Fruit fly (Drosophila melanogaster) whole organism, embryonic: ENCODE measurements around the gene CG13482.

Source experiments
- ATbp ChIP-seq: fragments of 200-800 bp; sonication (Bioruptor generic); optimal IDR thresholded peaks from 2 replicates; lab custom pipeline; 2017; ENCODE audit warnings: missing biosample characterization, mild to moderate bottlenecking, missing genetic modification characterization, missing genetic modification reagents
- Antp ChIP-seq: fragments of 200-800 bp; sonication (Bioruptor generic); optimal IDR thresholded peaks from 3 replicates; lab custom pipeline; 2016; ENCODE audit warnings: missing biosample characterization, missing genetic modification characterization
- Blimp-1 ChIP-seq: fragments of 200-800 bp; sonication (Bioruptor generic); optimal IDR thresholded peaks from 3 replicates; lab custom pipeline; 2018; ENCODE audit warnings: missing biosample characterization, missing genetic modification characterization, mild to moderate bottlenecking, moderate library complexity, missing genetic modification reagents
- CG10147 ChIP-seq: fragments of 200-800 bp; sonication (Bioruptor generic); optimal IDR thresholded peaks from 2 replicates; lab custom pipeline; 2019; ENCODE audit warnings: missing biosample characterization, mild to moderate bottlenecking, missing genetic modification characterization, moderate library complexity
- CG11085 ChIP-seq: fragments of 200-800 bp; sonication (Bioruptor generic); IDR thresholded peaks from 2 replicates; pipeline ENCODE4 v1.3.6; 2022; ENCODE audit warnings: missing biosample characterization, missing genetic modification characterization
- CG11504 ChIP-seq: fragments of 200-800 bp; sonication (Bioruptor generic); optimal IDR thresholded peaks from 3 replicates; lab custom pipeline; 2019; ENCODE audit warnings: missing biosample characterization, mild to moderate bottlenecking, missing genetic modification characterization, moderate library complexity
- CG15269 ChIP-seq: fragments of 200-800 bp; sonication (Bioruptor generic); optimal IDR thresholded peaks from 2 replicates; lab custom pipeline; 2018; ENCODE audit warnings: missing biosample characterization, mild to moderate bottlenecking, missing genetic modification characterization, moderate library complexity
- CG15601 ChIP-seq: fragments of 200-800 bp; sonication (Bioruptor generic); optimal IDR thresholded peaks from 3 replicates; lab custom pipeline; 2019; ENCODE audit warnings: missing biosample characterization, mild to moderate bottlenecking, missing genetic modification characterization, moderate library complexity
- CG17328 ChIP-seq: fragments of 200-800 bp; sonication (Bioruptor generic); IDR thresholded peaks from 2 replicates; pipeline ENCODE4 v1.3.6; 2022; ENCODE audit warnings: missing biosample characterization, missing genetic modification characterization
- CG17359 ChIP-seq: fragments of 200-800 bp; sonication (Bioruptor generic); optimal IDR thresholded peaks from 3 replicates; lab custom pipeline; 2018; ENCODE audit warnings: missing biosample characterization, mild to moderate bottlenecking, missing genetic modification characterization, moderate library complexity
- CG18262 ChIP-seq: fragments of 200-800 bp; optimal IDR thresholded peaks from 3 replicates; lab custom pipeline; 2019; ENCODE audit warnings: missing biosample characterization, mild to moderate bottlenecking, missing genetic modification characterization, moderate library complexity
- CG18599 ChIP-seq: fragments of 200-800 bp; sonication (Bioruptor generic); optimal IDR thresholded peaks from 3 replicates; lab custom pipeline; 2017; ENCODE audit warnings: missing biosample characterization, missing genetic modification characterization, mild to moderate bottlenecking, moderate library complexity, missing genetic modification reagents
- CG2712 ChIP-seq: fragments of 200-800 bp; optimal IDR thresholded peaks from 3 replicates; lab custom pipeline; 2019; ENCODE audit warnings: missing biosample characterization, mild to moderate bottlenecking, missing genetic modification characterization, moderate library complexity
- CG30431 ChIP-seq: fragments of 200-800 bp; sonication (Bioruptor generic); optimal IDR thresholded peaks from 2 replicates; lab custom pipeline; 2017; ENCODE audit warnings: missing biosample characterization, missing genetic modification characterization
- CG3847 ChIP-seq: fragments of 200-800 bp; sonication (Bioruptor generic); IDR thresholded peaks from 2 replicates; pipeline ENCODE4 v1.3.6; 2022; ENCODE audit warnings: missing biosample characterization, missing genetic modification characterization
- CG42726 ChIP-seq: fragments of 200-800 bp; sonication (Bioruptor generic); IDR thresholded peaks from 2 replicates; pipeline ENCODE4 v1.3.6; 2022; ENCODE audit warnings: missing biosample characterization, missing genetic modification characterization; ENCODE audit not compliant: partially characterized antibody
- CG7839 ChIP-seq: fragments of 200-800 bp; sonication (Bioruptor generic); optimal IDR thresholded peaks from 3 replicates; lab custom pipeline; 2018; ENCODE audit warnings: missing biosample characterization, mild to moderate bottlenecking, missing genetic modification characterization, moderate library complexity
- CG8944 ChIP-seq: fragments of 200-800 bp; sonication (Bioruptor generic); optimal IDR thresholded peaks from 3 replicates; lab custom pipeline; 2016; ENCODE audit warnings: missing biosample characterization, missing genetic modification characterization
- CG9609 ChIP-seq: fragments of 200-800 bp; sonication (Bioruptor generic); optimal IDR thresholded peaks from 3 replicates; lab custom pipeline; 2016; ENCODE audit warnings: missing biosample characterization, missing genetic modification characterization
- CG9727 ChIP-seq: fragments of 200-800 bp; sonication (Bioruptor generic); optimal IDR thresholded peaks from 3 replicates; lab custom pipeline; 2017; ENCODE audit warnings: missing biosample characterization, mild to moderate bottlenecking, missing genetic modification characterization
- Dek ChIP-seq: fragments of 200-800 bp; sonication (Bioruptor generic); optimal IDR thresholded peaks from 3 replicates; lab custom pipeline; 2019; ENCODE audit warnings: missing biosample characterization, mild to moderate bottlenecking, missing genetic modification characterization, moderate library complexity
- HLH3B ChIP-seq: fragments of 200-800 bp; sonication (Bioruptor generic); IDR thresholded peaks from 2 replicates; pipeline ENCODE4 v1.3.6; 2022; ENCODE audit warnings: missing biosample characterization, missing genetic modification characterization
- HmgD ChIP-seq: fragments of 200-800 bp; sonication (Bioruptor generic); optimal IDR thresholded peaks from 3 replicates; lab custom pipeline; 2016; ENCODE audit warnings: missing biosample characterization, missing genetic modification characterization
- Hr51 ChIP-seq, 2 experiments: fragments of 200-800 bp; sonication (Bioruptor generic); optimal IDR thresholded peaks; 2 replicates in 1 of 2; 3 replicates in 1 of 2; lab custom pipeline; 2016 to 2018; ENCODE audit warnings: missing biosample characterization in 2 of 2, missing genetic modification characterization in 2 of 2, mild to moderate bottlenecking in 1 of 2, moderate library complexity in 1 of 2
- Max ChIP-seq: fragments of 200-800 bp; sonication (Bioruptor generic); optimal IDR thresholded peaks from 2 replicates; lab custom pipeline; 2016; ENCODE audit warnings: missing biosample characterization, mild to moderate bottlenecking, missing genetic modification characterization
- Med ChIP-seq: fragments of 200-800 bp; sonication (Bioruptor generic); peaks from one replicate; lab custom pipeline; 2016; ENCODE audit warnings: missing biosample characterization, missing genetic modification characterization, mild to moderate bottlenecking, inconsistent platforms, moderate library complexity
- Oli ChIP-seq: fragments of 200-800 bp; sonication (Bioruptor generic); optimal IDR thresholded peaks from 2 replicates; lab custom pipeline; 2018; ENCODE audit warnings: missing biosample characterization, mild to moderate bottlenecking, missing genetic modification characterization, moderate library complexity
- PHDP ChIP-seq: fragments of 200-800 bp; sonication (Bioruptor generic); optimal IDR thresholded peaks from 3 replicates; lab custom pipeline; 2018; ENCODE audit warnings: missing biosample characterization, mild to moderate bottlenecking, missing genetic modification characterization, moderate library complexity
- Rx ChIP-seq: fragments of 200-800 bp; sonication (Bioruptor generic); IDR thresholded peaks from 2 replicates; pipeline ENCODE4 v1.3.6; 2022; ENCODE audit warnings: missing biosample characterization, missing genetic modification characterization
- Sox102F ChIP-seq: fragments of 200-800 bp; sonication (Bioruptor generic); optimal IDR thresholded peaks from 2 replicates; lab custom pipeline; 2018; ENCODE audit warnings: missing biosample characterization, mild to moderate bottlenecking, missing genetic modification characterization, moderate library complexity
- Xrp1 ChIP-seq: fragments of 200-800 bp; sonication (Bioruptor generic); IDR thresholded peaks from 2 replicates; pipeline ENCODE4 v1.3.6; 2022; ENCODE audit warnings: missing biosample characterization, missing genetic modification characterization
- ara ChIP-seq: fragments of 200-800 bp; sonication (Bioruptor generic); IDR thresholded peaks from 2 replicates; pipeline ENCODE4 v1.3.6; 2022; ENCODE audit warnings: missing biosample characterization, missing genetic modification characterization
- bsh ChIP-seq, 2 experiments: fragments of 200-800 bp; sonication (Bioruptor generic); optimal IDR thresholded peaks; 2 replicates each; lab custom pipeline; 2017 to 2018; ENCODE audit warnings: mild to moderate bottlenecking in 2 of 2, missing biosample characterization in 2 of 2, missing genetic modification characterization in 2 of 2, moderate library complexity in 1 of 2
- ci ChIP-seq: fragments of 200-800 bp; sonication (Bioruptor generic); IDR thresholded peaks from 3 replicates; pipeline ENCODE4 v1.3.6; 2022; ENCODE audit warnings: missing biosample characterization, missing genetic modification characterization
- dati ChIP-seq: fragments of 200-800 bp; sonication (Bioruptor generic); IDR thresholded peaks from 2 replicates; pipeline ENCODE4 v1.3.6; 2022; ENCODE audit warnings: missing biosample characterization, missing genetic modification characterization
- dysf ChIP-seq: fragments of 200-800 bp; sonication (Bioruptor generic); IDR thresholded peaks from 3 replicates; pipeline ENCODE4 v1.3.6; 2022; ENCODE audit warnings: missing biosample characterization, missing genetic modification characterization
- gem ChIP-seq: fragments of 200-800 bp; sonication (Bioruptor generic); optimal IDR thresholded peaks from 2 replicates; lab custom pipeline; 2019; ENCODE audit warnings: missing biosample characterization, mild to moderate bottlenecking, missing genetic modification characterization, moderate library complexity
- lbe ChIP-seq: fragments of 200-800 bp; sonication (Bioruptor generic); optimal IDR thresholded peaks from 2 replicates; lab custom pipeline; 2016; ENCODE audit warnings: missing biosample characterization, mild to moderate bottlenecking, missing genetic modification characterization
- nerfin-1 ChIP-seq: fragments of 200-800 bp; sonication (Bioruptor generic); optimal IDR thresholded peaks from 3 replicates; lab custom pipeline; 2019; ENCODE audit warnings: missing biosample characterization, mild to moderate bottlenecking, missing genetic modification characterization, moderate library complexity
- oc ChIP-seq: fragments of 200-800 bp; sonication (Bioruptor generic); optimal IDR thresholded peaks from 2 replicates; lab custom pipeline; 2018; ENCODE audit warnings: missing biosample characterization, mild to moderate bottlenecking, missing genetic modification characterization, moderate library complexity
- pho ChIP-seq: fragments of 200-800 bp; sonication (Bioruptor generic); optimal IDR thresholded peaks from 2 replicates; lab custom pipeline; 2016; ENCODE audit warnings: missing biosample characterization, missing genetic modification characterization
- row ChIP-seq: fragments of 200-800 bp; sonication (Bioruptor generic); IDR thresholded peaks from 3 replicates; pipeline ENCODE4 v1.3.6; 2022; ENCODE audit warnings: missing biosample characterization, missing genetic modification characterization
- tap ChIP-seq: fragments of 200-800 bp; optimal IDR thresholded peaks from 3 replicates; lab custom pipeline; 2019; ENCODE audit warnings: missing biosample characterization, mild to moderate bottlenecking, missing genetic modification characterization, moderate library complexity
- unc-4 ChIP-seq: fragments of 200-800 bp; sonication (Bioruptor generic); IDR thresholded peaks from 2 replicates; pipeline ENCODE4 v1.3.6; 2022; ENCODE audit warnings: missing biosample characterization, missing genetic modification characterization; ENCODE audit not compliant: partially characterized antibody
- vnd ChIP-seq: fragments of 200-800 bp; sonication (Bioruptor generic); IDR thresholded peaks from 3 replicates; pipeline ENCODE4 v1.3.6; 2022; ENCODE audit warnings: missing biosample characterization, missing genetic modification characterization; ENCODE audit not compliant: partially characterized antibody
- vvl ChIP-seq: fragments of 200-800 bp; sonication (Bioruptor generic); IDR thresholded peaks from 2 replicates; pipeline ENCODE4 v1.3.6; 2022; ENCODE audit warnings: missing biosample characterization, missing genetic modification characterization
- yki ChIP-seq: fragments of >200 bp; optimal IDR thresholded peaks from 3 replicates; lab custom pipeline; 2018

Gene CG13482

DNA sequence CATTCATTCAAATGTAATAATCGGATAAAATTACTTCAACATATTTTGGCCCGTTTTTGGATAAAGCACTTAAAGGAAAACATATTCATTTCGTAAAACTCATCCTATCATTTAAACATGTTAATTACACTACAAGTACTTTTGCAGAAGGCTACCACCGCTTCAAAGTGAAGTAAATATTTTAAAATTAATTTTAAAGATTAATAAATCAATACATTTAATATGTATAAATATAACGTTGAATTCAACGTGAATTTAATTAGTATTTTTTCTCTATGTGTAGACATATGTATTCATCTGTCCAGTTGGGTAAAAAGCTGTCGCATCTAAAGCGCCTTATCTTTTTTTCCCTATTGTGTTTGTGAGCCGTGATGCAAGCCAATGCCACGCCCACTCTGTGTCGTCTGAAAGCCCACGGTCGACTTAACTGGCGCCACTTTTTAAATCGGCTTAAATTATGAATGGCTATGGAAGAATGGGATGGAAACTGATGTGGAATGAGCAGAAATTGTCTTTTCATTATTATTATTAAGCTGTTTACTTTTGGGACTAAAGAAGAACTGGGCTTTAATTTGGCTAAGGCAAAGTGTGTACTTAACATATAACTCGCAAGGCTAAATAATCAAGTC, 14.3 kb downstream of the CG13482 start (continued):
- peak; percentile 19 for TF ChIP-seq CG18262 (tag; lab: Kevin White, UChicago)
- peak; percentile 6 for TF ChIP-seq Blimp-1 (GFP tag; lab: Kevin White, UChicago)
- peak; percentile 43 for TF ChIP-seq Sox102F (GFP tag; lab: Kevin White, UChicago)
- TF ChIP-seq row (GFP tag; lab: Robert Waterston, UW): peak; percentile 36; the same call in 2 of the 3 replicates
- TF ChIP-seq tap (tag; lab: Kevin White, UChicago): peak; percentile 19
- no peak for TF ChIP-seq CG15601 (tag; lab: Kevin White, UChicago)
- no peak for TF ChIP-seq ara (GFP tag; lab: Robert Waterston, UW)
- peak; percentile 97 for TF ChIP-seq oc
- TF ChIP-seq CG10147 (GFP tag; lab: Kevin White, UChicago): no peak
- no peak for TF ChIP-seq yki
- no peak for TF ChIP-seq CG9727 (GFP tag; lab: Kevin White, UChicago)
- peak; percentile 11; the same call in 1 of the 2 replicates for TF ChIP-seq Xrp1 (GFP tag; lab: Robert Waterston, UW)
- peak; percentile 32 for TF ChIP-seq CG17359
- peak; percentile 4 for TF ChIP-seq ATbp (GFP tag; lab: Kevin White, UChicago)
- peak in 1 of 2 experiments; percentile 65 for TF ChIP-seq Hr51 (GFP tag; optimal IDR thresholded peaks at IDR 0.05; lab: Kevin White, UChicago)
- peak; percentile 61 for TF ChIP-seq CG11504
- TF ChIP-seq CG15269: peak; percentile 21
- peak; percentile 8 for TF ChIP-seq CG18599 (GFP tag; lab: Kevin White, UChicago)
- peak; percentile 16 for TF ChIP-seq Oli (tag; lab: Kevin White, UChicago)
- TF ChIP-seq CG7839 (tag; lab: Kevin White, UChicago): peak; percentile 13
- peak; percentile 32 for TF ChIP-seq CG2712 (tag; lab: Kevin White, UChicago)

dm6 chr3L:14346546-14346945, 17.4 kb downstream of the CG13482 start:
- no peak for TF ChIP-seq pho

- TF ChIP-seq PHDP (tag; lab: Kevin White, UChicago) (no peak), Med (GFP tag; lab: Kevin White, UChicago) (peak; percentile 53), ci (no peak), HLH3B (GFP tag; lab: Robert Waterston, UW) (no peak), lbe (GFP tag; lab: Kevin White, UChicago) (peak; percentile 11), bsh (GFP tag; optimal IDR thresholded peaks at IDR 0.05; lab: Kevin White, UChicago) (peak in 1 of 2 experiments; percentile 18), vvl (0 out of 2 replicates have a peak, but pooled peaks have one; percentile 8), CG8944 (GFP tag; lab: Kevin White, UChicago) (no peak), CG42726 (GFP tag; lab: Robert Waterston, UW) (no peak), nerfin-1 (tag; lab: Kevin White, UChicago) (no peak), Antp (GFP tag; lab: Kevin White, UChicago) (no peak), Dek (no peak), vnd (GFP tag; lab: Robert Waterston, UW) (no peak), HmgD (GFP tag; lab: Kevin White, UChicago) (no peak), CG11085 (GFP tag; lab: Robert Waterston, UW) (no peak), CG3847 (GFP tag; lab: Robert Waterston, UW) (no peak), row (GFP tag; lab: Robert Waterston, UW) (peak; percentile 34; the same call in 2 of the 3 replicates), CG11504 (no peak), CG9609 (GFP tag; lab: Kevin White, UChicago) (no peak), CG30431 (GFP tag; lab: Kevin White, UChicago) (no peak), unc-4 (GFP tag; lab: Robert Waterston, UW) (no peak), dati (GFP tag; lab: Robert Waterston, UW) (no peak), dysf (GFP tag; lab: Robert Waterston, UW) (0 out of 3 replicates have a peak, but pooled peaks have one; percentile 8), CG17328 (GFP tag; lab: Robert Waterston, UW) (peak; percentile 4; the same call in 1 of the 2 replicates), Rx (GFP tag; lab: Robert Waterston, UW) (no peak), gem (tag; lab: Kevin White, UChicago) (peak; percentile 14), Max (GFP tag; lab: Kevin White, UChicago) (no peak)
Measured at dm6 chr3L:14350218-14350617, 21.1 kb downstream of the CG13482 start.
